Worm (Caenorhabditis elegans): ENCODE data around the gene tir-1.

tir-1 gene

ce11 chrIII:3871763-3872486 lies 29.5 kb downstream of the tir-1 start:
- TF ChIP-seq F13C5.2 (tag; optimal IDR thresholded peaks at IDR 0.05) (no peak), pes-1 (GFP tag; IDR thresholded peaks at IDR 0.05) (no peak)

ce11 chrIII:3869292-3869781 lies 32.1 kb downstream of the tir-1 start:
- TF ChIP-seq ceh-13 (GFP tag; optimal IDR thresholded peaks at IDR 0.05) (no peak), scrt-1 (GFP tag; IDR thresholded peaks at IDR 0.05) (0 out of 2 replicates have a peak, but pooled peaks have one; percentile 21), ama-1 (optimal IDR thresholded peaks at IDR 0.05) (peak; percentile 72), tbx-37 (GFP tag; conservative IDR thresholded peaks at IDR 0.05) (0 out of 2 replicates have a peak, but pooled peaks have one; percentile 22)

ce11 chrIII:3867937-3868929 lies 33.2 kb downstream of the tir-1 start:
- no peak for TF ChIP-seq tbx-37 (GFP tag; conservative IDR thresholded peaks at IDR 0.05)
- TF ChIP-seq tbx-11 (GFP tag; IDR thresholded peaks at IDR 0.05): no peak
- TF ChIP-seq ceh-13 (GFP tag; optimal IDR thresholded peaks at IDR 0.05): no peak
- TF ChIP-seq sea-1 (GFP tag; conservative IDR thresholded peaks at IDR 0.05): no peak
- TF ChIP-seq aly-1 (tag; optimal IDR thresholded peaks at IDR 0.05): no peak
- no peak for TF ChIP-seq ama-1 (optimal IDR thresholded peaks at IDR 0.05)
- TF ChIP-seq hmg-4 (GFP tag; optimal IDR thresholded peaks at IDR 0.05): no peak
- no peak for TF ChIP-seq hnd-1 (tag; optimal IDR thresholded peaks at IDR 0.05)
- TF ChIP-seq ceh-36 (tag; optimal IDR thresholded peaks at IDR 0.05): no peak
- TF ChIP-seq F13C5.2 (tag; optimal IDR thresholded peaks at IDR 0.05): no peak
- no peak for TF ChIP-seq B0310.2 (tag; optimal IDR thresholded peaks at IDR 0.05)
- no peak for TF ChIP-seq scrt-1 (GFP tag; IDR thresholded peaks at IDR 0.05)

ce11 chrIII:3867378-3867904 lies 34.0 kb downstream of the tir-1 start, which contains the start of gene rpl-3:
Gene rpl-3, plus strand, starts transcription at chrIII:3867854.
- TF ChIP-seq hmg-4 (GFP tag; optimal IDR thresholded peaks at IDR 0.05): peak; percentile 98
- peak; percentile 95 for TF ChIP-seq flt-1 (GFP tag; IDR thresholded peaks at IDR 0.05)
- peak; percentile 96 for TF ChIP-seq tra-4 (tag; optimal IDR thresholded peaks at IDR 0.05)
- TF ChIP-seq scrt-1 (GFP tag; IDR thresholded peaks at IDR 0.05): peak; percentile 90
- TF ChIP-seq F13C5.2 (tag; optimal IDR thresholded peaks at IDR 0.05): peak; percentile 100
- TF ChIP-seq tbx-37 (GFP tag; conservative IDR thresholded peaks at IDR 0.05): peak; percentile 91
- peak; percentile 68 for TF ChIP-seq aly-1 (tag; optimal IDR thresholded peaks at IDR 0.05)
- no peak for TF ChIP-seq ama-1 (optimal IDR thresholded peaks at IDR 0.05)
- peak; percentile 85 for TF ChIP-seq tbx-11 (GFP tag; IDR thresholded peaks at IDR 0.05)
- TF ChIP-seq ets-7 (tag; optimal IDR thresholded peaks at IDR 0.05): peak; percentile 89
- peak; percentile 80 for TF ChIP-seq hnd-1 (tag; optimal IDR thresholded peaks at IDR 0.05)
- peak; percentile 93 for TF ChIP-seq pes-1 (GFP tag; IDR thresholded peaks at IDR 0.05)
- TF ChIP-seq sea-1 (GFP tag; conservative IDR thresholded peaks at IDR 0.05): peak; percentile 99
- TF ChIP-seq hmbx-1 (tag; optimal IDR thresholded peaks at IDR 0.05): peak; percentile 90
- peak; percentile 94 for TF ChIP-seq B0310.2 (tag; optimal IDR thresholded peaks at IDR 0.05)
- TF ChIP-seq ceh-36 (tag; optimal IDR thresholded peaks at IDR 0.05): peak; percentile 91
- TF ChIP-seq ceh-13 (GFP tag; optimal IDR thresholded peaks at IDR 0.05): peak; percentile 85

- TF ChIP-seq hnd-1 (tag; optimal IDR thresholded peaks at IDR 0.05) (no peak), ceh-13 (GFP tag; optimal IDR thresholded peaks at IDR 0.05) (no peak), tbx-11 (GFP tag; IDR thresholded peaks at IDR 0.05) (no peak), tbx-37 (GFP tag; conservative IDR thresholded peaks at IDR 0.05) (no peak), hmbx-1 (tag; optimal IDR thresholded peaks at IDR 0.05) (no peak), tra-4 (tag; optimal IDR thresholded peaks at IDR 0.05) (no peak), hmg-4 (GFP tag; optimal IDR thresholded peaks at IDR 0.05) (no peak), F13C5.2 (tag; optimal IDR thresholded peaks at IDR 0.05) (no peak), sea-1 (GFP tag; conservative IDR thresholded peaks at IDR 0.05) (no peak), scrt-1 (GFP tag; IDR thresholded peaks at IDR 0.05) (no peak)
These were observed 37.5 kb downstream of the tir-1 start, which contains the start of gene acs-19 for ce11 chrIII:3863814-3864507. Gene acs-19, plus strand, starts transcription at chrIII:3864489.

ce11 chrIII:3862918-3863385 lies 38.5 kb downstream of the tir-1 start, which contains the start of gene brc-1:
Gene brc-1, minus strand, starts transcription at chrIII:3862968.
- TF ChIP-seq sea-1 (GFP tag; conservative IDR thresholded peaks at IDR 0.05): peak; percentile 48; the same call in 1 of the 2 replicates
- TF ChIP-seq hmg-4 (GFP tag; optimal IDR thresholded peaks at IDR 0.05): peak; percentile 53
- TF ChIP-seq flt-1 (GFP tag; IDR thresholded peaks at IDR 0.05): peak; percentile 32; the same call in 1 of the 2 replicates
- peak; percentile 84 for TF ChIP-seq F13C5.2 (tag; optimal IDR thresholded peaks at IDR 0.05)
- TF ChIP-seq scrt-1 (GFP tag; IDR thresholded peaks at IDR 0.05): no peak
- no peak for TF ChIP-seq tbx-11 (GFP tag; IDR thresholded peaks at IDR 0.05)
- TF ChIP-seq tbx-37 (GFP tag; conservative IDR thresholded peaks at IDR 0.05): no peak
- peak; percentile 31 for TF ChIP-seq B0310.2 (tag; optimal IDR thresholded peaks at IDR 0.05)
- 0 out of 2 replicates have a peak, but pooled peaks have one; percentile 31 for TF ChIP-seq pes-1 (GFP tag; IDR thresholded peaks at IDR 0.05)

Data from whole organism, early embryonic.